Fruit fly (Drosophila melanogaster): ENCODE data around the gene cv-d.

cv-d gene

DNA sequence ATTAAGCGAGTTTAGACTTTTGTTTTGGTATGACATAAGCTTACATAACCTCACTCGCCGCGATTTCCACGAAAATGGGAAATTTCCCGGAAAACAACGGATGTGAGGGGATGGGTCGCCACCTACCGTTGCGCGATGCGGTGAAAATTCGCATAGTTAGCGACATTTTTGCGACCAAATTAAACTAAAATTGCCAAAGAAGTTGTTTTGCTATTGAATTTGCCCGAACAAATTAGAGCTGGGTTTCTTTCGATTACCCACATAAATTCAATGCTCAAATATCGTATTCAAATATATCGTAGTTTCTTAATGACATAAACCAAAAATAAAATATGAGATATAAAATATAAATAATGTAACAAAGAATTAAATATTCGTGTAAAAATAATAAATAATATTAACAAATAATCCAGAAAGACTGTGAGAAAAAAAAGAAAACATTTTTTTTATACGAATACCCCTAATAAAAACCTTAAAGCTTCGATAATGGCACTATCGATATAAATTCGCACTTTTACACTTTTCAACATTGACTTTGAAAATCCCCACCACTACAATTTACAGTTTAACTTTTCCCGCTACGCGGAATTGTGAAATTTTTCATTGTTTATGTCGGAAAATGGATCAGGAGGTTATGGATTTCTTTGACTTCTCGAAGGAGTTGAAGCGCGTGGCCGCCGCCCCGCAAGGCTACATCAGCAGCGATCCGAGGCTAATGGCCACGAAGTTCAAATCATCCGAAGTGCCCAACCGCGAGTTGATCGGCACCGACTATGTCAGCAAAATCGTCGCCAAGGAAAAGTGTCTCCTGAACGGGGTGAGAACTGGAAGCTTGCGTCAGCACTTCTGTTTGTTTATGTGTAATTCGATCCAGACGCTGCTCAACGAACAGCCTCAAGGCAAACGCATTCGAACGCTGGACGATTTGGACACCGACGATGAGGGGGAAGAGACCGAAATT, 16.2 kb downstream of the cv-d start, which contains the start of the genes ND-23 and spn-E (continued):
- TF ChIP-seq zen2 (GFP tag; IDR thresholded peaks at IDR 0.05; ENCODE audit: partially characterized antibody) = peak; percentile 10; the same call in 1 of the 3 replicates
- no peak for TF ChIP-seq Dad (GFP tag; optimal IDR thresholded peaks at IDR 0.05)
- TF ChIP-seq pros (GFP tag; optimal IDR thresholded peaks at IDR 0.05) = no peak
- TF ChIP-seq CG6689 (GFP tag; IDR thresholded peaks at IDR 0.05) = peak; percentile 57; the same call in 1 of the 2 replicates
- TF ChIP-seq CG31224 (GFP tag; IDR thresholded peaks at IDR 0.05) = no peak
- TF ChIP-seq CG1529 (GFP tag; optimal IDR thresholded peaks at IDR 0.05) = no peak
- TF ChIP-seq Fer3 (tag; optimal IDR thresholded peaks at IDR 0.05) = peak; percentile 35
- no peak for TF ChIP-seq CG12299 (tag; optimal IDR thresholded peaks at IDR 0.05)
- TF ChIP-seq Gug (GFP tag; IDR thresholded peaks at IDR 0.05) = no peak
- no peak for TF ChIP-seq chm (GFP tag; IDR thresholded peaks at IDR 0.05)
- TF ChIP-seq caup (GFP tag; optimal IDR thresholded peaks at IDR 0.05; ENCODE audit: severe bottlenecking) = no peak
- no peak for TF ChIP-seq fd96Cb (tag; optimal IDR thresholded peaks at IDR 0.05)
- TF ChIP-seq ab (GFP tag; optimal IDR thresholded peaks at IDR 0.05) = no peak
- peak; percentile 44 for TF ChIP-seq CG7556 (GFP tag; optimal IDR thresholded peaks at IDR 0.05)
- TF ChIP-seq NK7.1 (GFP tag; optimal IDR thresholded peaks at IDR 0.05) = no peak
- TF ChIP-seq esg (GFP tag; conservative IDR thresholded peaks at IDR 0.05) = no peak
- TF ChIP-seq Bgb (GFP tag; IDR thresholded peaks at IDR 0.05; ENCODE audit: partially characterized antibody) = peak; percentile 70
- no peak for TF ChIP-seq repo (GFP tag; optimal IDR thresholded peaks at IDR 0.05)
- TF ChIP-seq bcd (GFP tag; optimal IDR thresholded peaks at IDR 0.05) = peak; percentile 52
- no peak for TF ChIP-seq grn (GFP tag; optimal IDR thresholded peaks at IDR 0.05)
- no peak for TF ChIP-seq CG31365 (tag; optimal IDR thresholded peaks at IDR 0.05)
- peak; percentile 13 for TF ChIP-seq fd3F (GFP tag; optimal IDR thresholded peaks at IDR 0.05)
- no peak for TF ChIP-seq CG7745 (tag; optimal IDR thresholded peaks at IDR 0.05)
- TF ChIP-seq Camta (GFP tag; optimal IDR thresholded peaks at IDR 0.05) = no peak
- peak; percentile 1 for TF ChIP-seq mam (GFP tag; optimal IDR thresholded peaks at IDR 0.05)
- TF ChIP-seq kni (GFP tag; optimal IDR thresholded peaks at IDR 0.05) = no peak
- no peak; the same call in 2 of the 3 replicates for TF ChIP-seq croc (GFP tag; conservative IDR thresholded peaks at IDR 0.05)
- TF ChIP-seq zfh2 (GFP tag; optimal IDR thresholded peaks at IDR 0.05) = no peak
- TF ChIP-seq CG18011 (GFP tag; optimal IDR thresholded peaks at IDR 0.05) = no peak
- TF ChIP-seq CG18764 (GFP tag; optimal IDR thresholded peaks at IDR 0.05) = peak; percentile 1
- peak; percentile 35 for TF ChIP-seq pzg (GFP tag; optimal IDR thresholded peaks at IDR 0.05)
- TF ChIP-seq kay (GFP tag; optimal IDR thresholded peaks at IDR 0.05) = no peak
- TF ChIP-seq CG1832 (GFP tag; optimal IDR thresholded peaks at IDR 0.05) = no peak
- TF ChIP-seq Doc2 (GFP tag; IDR thresholded peaks at IDR 0.05) = no peak
- peak; percentile 75 for TF ChIP-seq inv (GFP tag; IDR thresholded peaks at IDR 0.05; ENCODE audit: partially characterized antibody)
- no peak for TF ChIP-seq Hey (tag; optimal IDR thresholded peaks at IDR 0.05)
- peak; percentile 66 for TF ChIP-seq gsb-n (tag; optimal IDR thresholded peaks at IDR 0.05)
- no peak for TF ChIP-seq CG10959 (GFP tag; IDR thresholded peaks at IDR 0.05)
- TF ChIP-seq odd (GFP tag; optimal IDR thresholded peaks at IDR 0.05) = no peak
- TF ChIP-seq CG7963 (GFP tag; IDR thresholded peaks at IDR 0.05; ENCODE audit: partially characterized antibody) = 0 out of 3 replicates have a peak, but pooled peaks have one; percentile 7
- TF ChIP-seq Adf1 (GFP tag; IDR thresholded peaks at IDR 0.05) = peak; percentile 24; the same call in 1 of the 2 replicates
- peak; percentile 83 for TF ChIP-seq CG2712 (tag; optimal IDR thresholded peaks at IDR 0.05)
- TF ChIP-seq HmgZ (tag; optimal IDR thresholded peaks at IDR 0.05) = no peak
- TF ChIP-seq Dip3 (GFP tag; optimal IDR thresholded peaks at IDR 0.05) = no peak
- peak; percentile 57 for TF ChIP-seq Hmr (GFP tag; optimal IDR thresholded peaks at IDR 0.05)
- no peak for TF ChIP-seq gsb (GFP tag; IDR thresholded peaks at IDR 0.05)
- TF ChIP-seq vfl (GFP tag; optimal IDR thresholded peaks at IDR 0.05) = no peak
- no peak for TF ChIP-seq dmrt99B (tag; optimal IDR thresholded peaks at IDR 0.05)
